Worm (Caenorhabditis elegans) whole organism, mixed stage, embryonic: ENCODE results near the gene bmy-1.

Source experiments
- unc-39 ChIP-seq: fragments of 150-350 bp; optimal IDR thresholded peaks from 2 replicates; lab custom pipeline; 2014; ENCODE audit warnings: missing biosample characterization, missing genetic modification characterization
- ztf-11 ChIP-seq: fragments of 150-350 bp; optimal IDR thresholded peaks from 2 replicates; lab custom pipeline; 2014; ENCODE audit warnings: missing biosample characterization, missing genetic modification characterization

DNA sequence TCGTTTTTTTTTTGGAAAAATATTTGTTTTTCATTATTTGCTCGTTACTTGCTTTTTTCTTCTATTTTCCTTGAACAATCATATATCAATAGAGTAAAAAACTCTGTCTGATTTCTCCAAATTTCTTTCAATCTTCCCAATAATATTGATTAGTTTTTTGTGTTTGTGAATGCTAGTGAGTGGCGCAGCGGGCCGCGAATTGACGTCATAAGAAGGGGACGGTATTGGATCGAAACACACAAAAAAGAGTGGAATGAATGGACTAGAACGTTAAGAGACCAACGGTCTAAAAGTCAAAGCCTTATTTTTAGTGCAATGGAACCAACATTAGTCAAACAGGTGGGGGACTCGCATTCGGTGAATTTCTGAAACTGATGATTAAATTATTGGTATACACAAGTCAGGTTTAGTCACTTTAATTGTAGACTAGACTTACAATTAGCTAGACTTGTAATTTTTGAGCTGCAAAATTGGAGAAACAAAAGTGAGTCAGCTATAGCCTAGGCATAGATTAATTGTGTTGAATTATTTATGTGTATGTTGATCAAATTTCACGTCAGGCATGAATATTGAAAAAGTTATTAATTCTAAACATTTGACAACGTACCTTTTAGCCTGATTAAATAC is 26.7 kb upstream of the bmy-1 start:
- TF ChIP-seq unc-39 (tag; lab: Kevin White, UChicago) = no peak
- no peak for TF ChIP-seq ztf-11 (tag; lab: Kevin White, UChicago)
